Worm (Caenorhabditis elegans) whole organism, early embryonic: ENCODE results near the gene fbxb-3.

ENCODE experiments used
- B0310.2 ChIP-seq: sonication (generic microtip); optimal IDR thresholded peaks from 2 replicates; lab custom pipeline; 2016; ENCODE audit warnings: mild to moderate bottlenecking, missing genetic modification characterization, missing compliant biosample characterization
- F13C5.2 ChIP-seq: sonication (generic microtip); optimal IDR thresholded peaks from 2 replicates; lab custom pipeline; 2017; ENCODE audit warnings: mild to moderate bottlenecking, missing genetic modification characterization, inconsistent platforms, missing compliant biosample characterization
- aly-1 ChIP-seq: sonication (generic microtip); optimal IDR thresholded peaks from 2 replicates; lab custom pipeline; 2016; ENCODE audit warnings: missing genetic modification characterization, missing compliant biosample characterization
- ama-1 ChIP-seq: fragments of 150-350 bp; optimal IDR thresholded peaks from 2 replicates; lab custom pipeline; 2014
- ceh-13 ChIP-seq: fragments of 200-800 bp; sonication (Bioruptor generic); optimal IDR thresholded peaks from 2 replicates; lab custom pipeline; 2018; ENCODE audit warnings: mild to moderate bottlenecking, missing genetic modification characterization, missing compliant biosample characterization
- ceh-36 ChIP-seq: sonication (generic microtip); optimal IDR thresholded peaks from 2 replicates; lab custom pipeline; 2016; ENCODE audit warnings: missing genetic modification characterization, inconsistent platforms, missing compliant biosample characterization
- ets-7 ChIP-seq: sonication (generic microtip); optimal IDR thresholded peaks from 2 replicates; lab custom pipeline; 2016; ENCODE audit warnings: missing genotype, missing genetic modification characterization, missing compliant biosample characterization
- flt-1 ChIP-seq: fragments of 200-800 bp; sonication (Bioruptor generic); IDR thresholded peaks from 2 replicates; pipeline ENCODE4 v1.3.6; 2022; ENCODE audit warnings: missing genetic modification characterization, missing compliant biosample characterization
- hmbx-1 ChIP-seq: sonication (generic microtip); optimal IDR thresholded peaks from 2 replicates; lab custom pipeline; 2016; ENCODE audit warnings: mild to moderate bottlenecking, missing genetic modification characterization, missing compliant biosample characterization
- hmg-4 ChIP-seq: fragments of 200-800 bp; sonication (Bioruptor generic); optimal IDR thresholded peaks from 2 replicates; lab custom pipeline; 2018; ENCODE audit warnings: mild to moderate bottlenecking, missing genetic modification characterization, missing compliant biosample characterization
- hnd-1 ChIP-seq: sonication (generic microtip); optimal IDR thresholded peaks from 2 replicates; lab custom pipeline; 2016; ENCODE audit warnings: missing genetic modification characterization, missing compliant biosample characterization
- pes-1 ChIP-seq: fragments of 200-800 bp; sonication (Bioruptor generic); IDR thresholded peaks from 2 replicates; pipeline ENCODE4 v1.3.6; 2022; ENCODE audit warnings: missing genetic modification reagents, missing genetic modification characterization, missing compliant biosample characterization
- scrt-1 ChIP-seq: fragments of 200-800 bp; sonication (Bioruptor generic); IDR thresholded peaks from 2 replicates; pipeline ENCODE4 v1.3.6; 2022; ENCODE audit warnings: missing genetic modification characterization, missing compliant biosample characterization
- sea-1 ChIP-seq: fragments of 200-800 bp; sonication (Bioruptor generic); conservative IDR thresholded peaks from 2 replicates; pipeline ENCODE4 v1.3.6; 2022; ENCODE audit warnings: missing genetic modification characterization, missing compliant biosample characterization
- tbx-11 ChIP-seq: fragments of 200-800 bp; sonication (Bioruptor generic); IDR thresholded peaks from 2 replicates; pipeline ENCODE4 v1.3.6; 2022; ENCODE audit warnings: missing genetic modification characterization, missing compliant biosample characterization
- tbx-37 ChIP-seq: fragments of 200-800 bp; sonication (Bioruptor generic); conservative IDR thresholded peaks from 2 replicates; pipeline ENCODE4 v1.3.6; 2022; ENCODE audit warnings: missing genetic modification reagents, missing genetic modification characterization, missing compliant biosample characterization
- tra-4 ChIP-seq: sonication (generic microtip); optimal IDR thresholded peaks from 2 replicates; lab custom pipeline; 2017; ENCODE audit warnings: missing genetic modification characterization, missing compliant biosample characterization

Gene fbxb-3

ce11 chrIV:11855424-11855823 is 16.7 kb downstream of the fbxb-3 start:
- TF ChIP-seq tra-4 (tag; lab: Kevin White, UChicago) (no peak), aly-1 (tag; lab: Kevin White, UChicago) (no peak), tbx-37 (GFP tag; lab: Robert Waterston, UW) (no peak), ets-7 (tag; lab: Kevin White, UChicago) (no peak), hnd-1 (tag; lab: Kevin White, UChicago) (no peak), ceh-36 (no peak), sea-1 (GFP tag; lab: Robert Waterston, UW) (no peak), hmg-4 (no peak), flt-1 (GFP tag; lab: Robert Waterston, UW) (no peak), hmbx-1 (tag; lab: Kevin White, UChicago) (no peak), ama-1 (lab: Kevin White, UChicago) (no peak), ceh-13 (GFP tag; lab: Kevin White, UChicago) (no peak), F13C5.2 (tag; lab: Kevin White, UChicago) (no peak), scrt-1 (GFP tag; lab: Robert Waterston, UW) (no peak)

DNA sequence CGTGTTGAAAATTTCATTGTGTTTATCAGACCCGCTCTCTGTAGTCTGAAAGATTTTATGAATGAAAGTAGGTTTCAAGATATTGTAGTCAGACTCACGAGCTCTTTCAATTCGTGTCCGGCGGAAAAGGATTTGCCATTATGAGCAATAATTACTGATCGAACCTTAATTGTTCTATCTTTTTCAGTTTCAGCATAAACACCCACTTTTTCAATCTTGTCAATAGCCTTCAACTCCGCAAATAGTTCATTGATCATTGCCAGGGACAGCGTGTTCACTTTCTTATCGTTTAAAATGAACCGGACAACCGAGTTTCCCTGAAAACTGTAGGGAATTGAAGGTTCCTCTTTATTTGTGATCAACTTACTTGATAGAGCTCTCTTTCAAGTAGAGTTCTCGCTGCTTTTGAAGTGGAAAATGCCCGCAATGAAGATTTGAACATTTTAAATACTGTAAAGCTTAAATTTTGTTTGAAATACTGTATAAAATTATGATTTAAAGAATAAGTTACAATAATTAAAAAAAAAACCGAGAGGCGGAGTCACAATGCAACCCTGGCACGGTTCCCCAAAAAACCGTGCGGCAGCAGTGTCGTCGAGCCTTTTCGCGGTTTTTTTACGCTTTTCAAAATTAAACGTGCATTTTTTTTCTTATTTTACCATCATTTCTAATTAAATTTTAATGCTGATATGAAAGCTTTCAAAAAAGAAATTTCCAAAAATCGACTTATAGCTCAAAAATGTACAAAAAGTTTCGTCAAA is 17.3 kb downstream of the fbxb-3 start, which contains the start of gene ech-2:
ech-2 (minus strand) TSS at position 452 of the 761 bp plus-strand sequence.
- TF ChIP-seq hmg-4: no peak
- TF ChIP-seq flt-1 (GFP tag; lab: Robert Waterston, UW): no peak
- TF ChIP-seq tbx-37 (GFP tag; lab: Robert Waterston, UW): no peak
- TF ChIP-seq ama-1 (lab: Kevin White, UChicago): no peak
- TF ChIP-seq hnd-1 (tag; lab: Kevin White, UChicago): no peak
- TF ChIP-seq tbx-11 (GFP tag; lab: Robert Waterston, UW): no peak
- TF ChIP-seq aly-1 (tag; lab: Kevin White, UChicago): no peak
- TF ChIP-seq hmbx-1 (tag; lab: Kevin White, UChicago): no peak
- no peak for TF ChIP-seq sea-1 (GFP tag; lab: Robert Waterston, UW)
- TF ChIP-seq F13C5.2 (tag; lab: Kevin White, UChicago): no peak
- TF ChIP-seq scrt-1 (GFP tag; lab: Robert Waterston, UW): no peak
- no peak for TF ChIP-seq ets-7 (tag; lab: Kevin White, UChicago)
- TF ChIP-seq B0310.2 (tag; lab: Kevin White, UChicago): no peak
- TF ChIP-seq ceh-36: no peak
- TF ChIP-seq tra-4 (tag; lab: Kevin White, UChicago): no peak
- TF ChIP-seq ceh-13 (GFP tag; lab: Kevin White, UChicago): no peak
- TF ChIP-seq pes-1 (GFP tag; lab: Robert Waterston, UW): no peak

ce11 chrIV:11857159-11857565 is 18.4 kb downstream of the fbxb-3 start:
- TF ChIP-seq hmg-4: peak; percentile 60
- TF ChIP-seq flt-1 (GFP tag; lab: Robert Waterston, UW): 0 out of 2 replicates have a peak, but pooled peaks have one; percentile 18
- peak; percentile 67 for TF ChIP-seq aly-1 (tag; lab: Kevin White, UChicago)
- TF ChIP-seq sea-1 (GFP tag; lab: Robert Waterston, UW): no peak

- TF ChIP-seq tbx-11 (GFP tag; lab: Robert Waterston, UW) (no peak), ets-7 (tag; lab: Kevin White, UChicago) (no peak), hnd-1 (tag; lab: Kevin White, UChicago) (no peak), pes-1 (GFP tag; lab: Robert Waterston, UW) (no peak), ceh-13 (GFP tag; lab: Kevin White, UChicago) (no peak), sea-1 (GFP tag; lab: Robert Waterston, UW) (no peak), tra-4 (tag; lab: Kevin White, UChicago) (no peak), hmg-4 (no peak), tbx-37 (GFP tag; lab: Robert Waterston, UW) (no peak), aly-1 (tag; lab: Kevin White, UChicago) (no peak), B0310.2 (tag; lab: Kevin White, UChicago) (no peak), flt-1 (GFP tag; lab: Robert Waterston, UW) (no peak), hmbx-1 (tag; lab: Kevin White, UChicago) (no peak), F13C5.2 (tag; lab: Kevin White, UChicago) (no peak), ceh-36 (no peak), scrt-1 (GFP tag; lab: Robert Waterston, UW) (no peak), ama-1 (lab: Kevin White, UChicago) (no peak)
Observed at ce11 chrIV:11858142-11858541, 19.4 kb downstream of the fbxb-3 start, which contains the start of gene let-92. Gene let-92 (plus strand): TSS chrIV:11858442.

ce11 chrIV:11859995-11860605 is 21.3 kb downstream of the fbxb-3 start, which contains the start of gene mob-1:
Gene mob-1 (plus strand): TSS chrIV:11860555.
- no peak for TF ChIP-seq tbx-11 (GFP tag; lab: Robert Waterston, UW)
- TF ChIP-seq sea-1 (GFP tag; lab: Robert Waterston, UW): no peak
- no peak for TF ChIP-seq scrt-1 (GFP tag; lab: Robert Waterston, UW)
- no peak for TF ChIP-seq tra-4 (tag; lab: Kevin White, UChicago)
- TF ChIP-seq ceh-36: no peak
- TF ChIP-seq ceh-13 (GFP tag; lab: Kevin White, UChicago): no peak
- no peak for TF ChIP-seq pes-1 (GFP tag; lab: Robert Waterston, UW)
- no peak for TF ChIP-seq ets-7 (tag; lab: Kevin White, UChicago)
- TF ChIP-seq hmbx-1 (tag; lab: Kevin White, UChicago): no peak
- TF ChIP-seq flt-1 (GFP tag; lab: Robert Waterston, UW): no peak
- TF ChIP-seq hnd-1 (tag; lab: Kevin White, UChicago): no peak
- no peak for TF ChIP-seq F13C5.2 (tag; lab: Kevin White, UChicago)
- no peak for TF ChIP-seq aly-1 (tag; lab: Kevin White, UChicago)

DNA sequence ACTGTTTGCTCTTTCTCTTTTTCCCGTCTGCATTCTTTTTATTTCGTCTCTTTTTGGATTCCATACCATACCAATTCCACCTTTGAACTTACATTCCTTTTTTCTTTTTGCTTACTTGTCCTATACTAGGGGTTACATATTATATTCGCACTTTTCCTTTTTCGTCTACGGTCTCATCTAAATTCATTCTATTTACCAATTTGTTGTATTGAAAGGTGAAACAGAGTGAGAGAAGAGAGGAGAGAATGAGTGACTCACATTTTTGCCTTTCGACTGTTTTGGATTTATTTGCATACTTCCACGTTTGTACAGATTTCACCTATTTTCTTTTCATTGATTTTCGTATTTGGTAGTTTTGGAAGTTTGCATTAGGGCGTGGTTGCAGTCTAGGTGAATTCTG is 24.7 kb downstream of the fbxb-3 start:
- TF ChIP-seq ceh-36 (no peak), tra-4 (tag; lab: Kevin White, UChicago) (no peak), pes-1 (GFP tag; lab: Robert Waterston, UW) (no peak), hnd-1 (tag; lab: Kevin White, UChicago) (no peak), tbx-11 (GFP tag; lab: Robert Waterston, UW) (no peak), hmbx-1 (tag; lab: Kevin White, UChicago) (no peak), ama-1 (lab: Kevin White, UChicago) (no peak), sea-1 (GFP tag; lab: Robert Waterston, UW) (no peak), F13C5.2 (tag; lab: Kevin White, UChicago) (no peak), aly-1 (tag; lab: Kevin White, UChicago) (no peak), flt-1 (GFP tag; lab: Robert Waterston, UW) (no peak), scrt-1 (GFP tag; lab: Robert Waterston, UW) (no peak), tbx-37 (GFP tag; lab: Robert Waterston, UW) (no peak), B0310.2 (tag; lab: Kevin White, UChicago) (no peak), ceh-13 (GFP tag; lab: Kevin White, UChicago) (no peak), hmg-4 (no peak), ets-7 (tag; lab: Kevin White, UChicago) (no peak)
